Worm (Caenorhabditis elegans) whole organism, L4 larva: ENCODE measurements around the gene tbb-6.

ENCODE experiments used
- D1046.2 ChIP-seq: fragments of 200-800 bp; sonication (Bioruptor generic); IDR thresholded peaks from 2 replicates; pipeline ENCODE4 v1.3.6; 2022; ENCODE audit warnings: missing genetic modification characterization, missing compliant biosample characterization
- F10B5.3 ChIP-seq: sonication (generic microtip); optimal IDR thresholded peaks from 2 replicates; lab custom pipeline; 2016; ENCODE audit warnings: mild to moderate bottlenecking, missing genetic modification characterization, missing compliant biosample characterization
- F44E2.7 ChIP-seq: fragments of 200-800 bp; sonication (Bioruptor generic); IDR thresholded peaks from 2 replicates; pipeline ENCODE4 v2.1.2; 2022; ENCODE audit warnings: missing genetic modification characterization, missing compliant biosample characterization
- T26A8.4 ChIP-seq: fragments of 200-800 bp; sonication (Bioruptor generic); IDR thresholded peaks from 2 replicates; pipeline ENCODE4 v1.3.6; 2022; ENCODE audit warnings: missing genetic modification characterization, missing compliant biosample characterization
- Y105C5A.15 ChIP-seq: fragments of 200-800 bp; sonication (Bioruptor generic); IDR thresholded peaks from 2 replicates; pipeline ENCODE4 v1.3.6; 2022; ENCODE audit warnings: missing genetic modification characterization, missing compliant biosample characterization
- Y5F2A.4 ChIP-seq: fragments of 200-800 bp; sonication (Bioruptor generic); optimal IDR thresholded peaks from 2 replicates; lab custom pipeline; 2018; ENCODE audit warnings: mild to moderate bottlenecking, missing genetic modification characterization, missing compliant biosample characterization
- ZK337.2 ChIP-seq: fragments of 200-800 bp; sonication (Bioruptor generic); IDR thresholded peaks from 2 replicates; pipeline ENCODE4 v1.3.6; 2022; ENCODE audit warnings: missing genetic modification reagents, missing genetic modification characterization, missing compliant biosample characterization
- ama-1 ChIP-seq: fragments of 150-350 bp; optimal IDR thresholded peaks from 2 replicates; lab custom pipeline; 2014; ENCODE audit warnings: inconsistent platforms, mixed read lengths
- ceh-32 ChIP-seq: sonication (generic microtip); optimal IDR thresholded peaks from 2 replicates; lab custom pipeline; 2016; ENCODE audit warnings: mild to moderate bottlenecking, missing genetic modification characterization, missing compliant biosample characterization; ENCODE audit not compliant: poor library complexity
- ceh-44 ChIP-seq: fragments of 200-800 bp; sonication (Bioruptor generic); IDR thresholded peaks from 2 replicates; pipeline ENCODE4 v1.3.6; 2022; ENCODE audit warnings: missing genetic modification reagents, missing genetic modification characterization, missing compliant biosample characterization
- ceh-62 ChIP-seq: sonication (generic microtip); optimal IDR thresholded peaks from 2 replicates; lab custom pipeline; 2017; ENCODE audit warnings: missing biosample characterization, missing genetic modification characterization
- cey-2 ChIP-seq: sonication (generic microtip); optimal IDR thresholded peaks from 3 replicates; lab custom pipeline; 2017; ENCODE audit warnings: missing genetic modification characterization, mild to moderate bottlenecking, missing compliant biosample characterization, antibody characterized with exemption, borderline replicate concordance; ENCODE audit not compliant: insufficient read depth
- ctbp-1 ChIP-seq: fragments of 200-800 bp; sonication (Bioruptor generic); IDR thresholded peaks from 2 replicates; pipeline ENCODE4 v1.3.6; 2022; ENCODE audit warnings: missing genetic modification reagents, missing genetic modification characterization, missing compliant biosample characterization
- daf-12 ChIP-seq: fragments of 150-350 bp; optimal IDR thresholded peaks from 2 replicates; lab custom pipeline; 2014; ENCODE audit warnings: missing biosample characterization, missing genetic modification reagents, missing genetic modification characterization
- duxl-1 ChIP-seq: sonication (generic microtip); optimal IDR thresholded peaks from 2 replicates; lab custom pipeline; 2016; ENCODE audit warnings: mild to moderate bottlenecking, missing genetic modification characterization, moderate library complexity, missing compliant biosample characterization; ENCODE audit not compliant: poor library complexity
- dve-1 ChIP-seq: sonication (generic microtip); optimal IDR thresholded peaks from 2 replicates; lab custom pipeline; 2017; ENCODE audit warnings: antibody characterized with exemption, mild to moderate bottlenecking, missing genetic modification characterization, missing compliant biosample characterization; ENCODE audit not compliant: insufficient read depth
- fkh-10 ChIP-seq: fragments of 150-350 bp; optimal IDR thresholded peaks from 2 replicates; lab custom pipeline; 2014; ENCODE audit warnings: missing biosample characterization, missing genetic modification reagents, missing genetic modification characterization
- fos-1 ChIP-seq: fragments of 150-350 bp; optimal IDR thresholded peaks from 2 replicates; lab custom pipeline; 2014; ENCODE audit warnings: missing biosample characterization, missing genetic modification characterization
- gei-8 ChIP-seq: fragments of 200-800 bp; sonication (Bioruptor generic); optimal IDR thresholded peaks from 2 replicates; lab custom pipeline; 2018; ENCODE audit warnings: mild to moderate bottlenecking, missing genetic modification characterization, missing compliant biosample characterization
- hif-1 ChIP-seq, 2 experiments: sonication (generic microtip); optimal IDR thresholded peaks; 2 replicates each; lab custom pipeline; 2016 to 2017; ENCODE audit warnings: missing compliant biosample characterization in 2 of 2, missing genetic modification characterization in 2 of 2, missing genetic modification reagents in 2 of 2, missing genotype in 2 of 2, mild to moderate bottlenecking in 1 of 2
- hlh-30 ChIP-seq: sonication (generic microtip); optimal IDR thresholded peaks from 2 replicates; lab custom pipeline; 2017; ENCODE audit warnings: antibody characterized with exemption, mild to moderate bottlenecking, missing genetic modification characterization, missing compliant biosample characterization; ENCODE audit not compliant: insufficient read depth
- hmg-1.1 ChIP-seq: fragments of 200-800 bp; sonication (Bioruptor generic); IDR thresholded peaks from 2 replicates; pipeline ENCODE4 v1.3.6; 2022; ENCODE audit warnings: missing genetic modification reagents, missing genetic modification characterization, missing compliant biosample characterization
- lim-7 ChIP-seq: fragments of 200-800 bp; sonication (Bioruptor generic); IDR thresholded peaks from 2 replicates; pipeline ENCODE4 v1.3.6; 2022; ENCODE audit warnings: missing genetic modification characterization, missing compliant biosample characterization
- lin-13 ChIP-seq: fragments of 150-350 bp; optimal IDR thresholded peaks from 2 replicates; lab custom pipeline; 2014; ENCODE audit warnings: missing biosample characterization, missing genetic modification reagents, missing genetic modification characterization
- madf-5 ChIP-seq, 2 experiments: fragments of 200-800 bp; sonication (Bioruptor generic); IDR thresholded peaks; 2 replicates each; pipeline ENCODE4 v1.3.6; 2022; ENCODE audit warnings: missing compliant biosample characterization in 2 of 2, missing genetic modification characterization in 2 of 2
- nhr-10 ChIP-seq: fragments of 150-350 bp; optimal IDR thresholded peaks from 2 replicates; lab custom pipeline; 2014; ENCODE audit warnings: missing biosample characterization, missing genetic modification characterization
- nhr-102 ChIP-seq: sonication (generic microtip); optimal IDR thresholded peaks from 2 replicates; lab custom pipeline; 2016; ENCODE audit warnings: mild to moderate bottlenecking, missing genetic modification characterization, moderate library complexity, missing compliant biosample characterization
- nhr-237 ChIP-seq: sonication (generic microtip); optimal IDR thresholded peaks from 2 replicates; lab custom pipeline; 2017; ENCODE audit warnings: missing biosample characterization, missing genetic modification characterization
- rbr-2 ChIP-seq: sonication (generic microtip); optimal IDR thresholded peaks from 2 replicates; lab custom pipeline; 2016; ENCODE audit warnings: missing genotype, missing genetic modification characterization, missing compliant biosample characterization
- set-16 ChIP-seq: fragments of 200-800 bp; sonication (Bioruptor generic); IDR thresholded peaks from 2 replicates; pipeline ENCODE4 v1.3.6; 2022; ENCODE audit warnings: missing genetic modification reagents, missing genetic modification characterization, missing compliant biosample characterization
- skn-1 ChIP-seq: fragments of 150-350 bp; optimal IDR thresholded peaks from 2 replicates; lab custom pipeline; 2014; ENCODE audit warnings: missing biosample characterization, missing genetic modification characterization
- tra-1 ChIP-seq: fragments of 200-800 bp; sonication (Bioruptor generic); IDR thresholded peaks from 2 replicates; pipeline ENCODE4 v1.3.6; 2022; ENCODE audit warnings: missing genetic modification reagents, missing genetic modification characterization, missing compliant biosample characterization
- unc-62 ChIP-seq, 3 experiments: fragments of 150-350 bp in 1 of 3; sonication (generic microtip); optimal IDR thresholded peaks in 2 of 3; peaks in 1 of 3; 1 replicate in 1 of 3; 2 replicates in 2 of 3; lab custom pipeline; 2014 to 2017; ENCODE audit warnings: missing biosample characterization in 3 of 3, missing genetic modification characterization in 3 of 3, missing genetic modification reagents in 3 of 3, missing genotype in 1 of 3
- vab-7 ChIP-seq: fragments of 200-800 bp; sonication (Bioruptor generic); IDR thresholded peaks from 2 replicates; pipeline ENCODE4 v1.3.6; 2022; ENCODE audit warnings: missing genetic modification reagents, missing genetic modification characterization, missing compliant biosample characterization
- zfp-2 ChIP-seq: sonication (generic microtip); optimal IDR thresholded peaks from 2 replicates; lab custom pipeline; 2016; ENCODE audit warnings: mild to moderate bottlenecking, missing genetic modification characterization, missing compliant biosample characterization

The tbb-6 gene

DNA sequence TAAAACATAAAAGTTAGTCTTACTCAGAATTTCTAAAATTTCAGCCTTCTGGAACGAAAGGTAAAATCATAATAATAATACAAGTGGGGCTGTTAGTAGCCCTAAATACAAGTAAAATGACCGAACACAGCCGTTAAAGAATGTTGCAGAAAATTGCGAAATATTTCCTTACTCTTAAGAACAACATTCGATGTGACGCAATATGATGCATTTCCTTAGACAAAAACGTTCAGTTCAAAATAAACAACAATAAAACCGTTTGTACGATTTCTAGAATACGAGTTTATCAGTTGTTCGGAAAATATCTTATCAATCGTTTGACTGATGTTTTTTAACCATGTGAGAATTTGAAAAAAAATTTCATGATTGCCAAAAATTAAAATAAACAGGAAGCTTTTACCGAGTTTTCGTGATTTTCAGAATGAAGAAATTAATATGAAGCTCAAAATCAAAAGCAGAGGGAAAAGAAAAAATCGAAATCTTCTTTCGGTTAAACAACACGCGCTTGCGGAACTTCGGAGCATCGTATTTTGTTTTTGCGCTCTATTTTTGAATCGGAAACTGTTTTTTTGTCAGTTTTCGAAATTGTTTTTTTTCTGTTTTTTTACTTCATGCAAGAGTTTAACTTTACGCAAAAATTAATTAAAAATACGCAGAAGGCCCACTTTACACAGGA lies 15.4 kb upstream of the tbb-6 start (continued):
- TF ChIP-seq ceh-32 (tag; lab: Kevin White, UChicago) (no peak), ceh-62 (tag; lab: Kevin White, UChicago) (no peak), vab-7 (GFP tag; lab: Robert Waterston, UW) (no peak), nhr-102 (tag; lab: Kevin White, UChicago) (no peak), ceh-44 (GFP tag; lab: Robert Waterston, UW) (no peak), set-16 (GFP tag; lab: Robert Waterston, UW) (no peak), hmg-1.1 (no peak), lim-7 (GFP tag; lab: Robert Waterston, UW) (no peak), T26A8.4 (GFP tag; lab: Robert Waterston, UW) (no peak), F10B5.3 (no peak), daf-12 (tag; lab: Kevin White, UChicago) (no peak), ZK337.2 (GFP tag; lab: Robert Waterston, UW) (no peak), fkh-10 (GFP tag; lab: Kevin White, UChicago) (no peak), fos-1 (tag; lab: Kevin White, UChicago) (no peak), ctbp-1 (GFP tag; lab: Robert Waterston, UW) (no peak), cey-2 (tag; lab: Kevin White, UChicago) (no peak), ama-1 (lab: Kevin White, UChicago) (no peak), dve-1 (tag; lab: Kevin White, UChicago) (no peak)

ce11 chrV:12251041-12251440 lies 10.3 kb upstream of the tbb-6 start, which contains the start of gene T04H1.5:
T04H1.5 (plus strand) TSS chrV:12251341.
- TF ChIP-seq nhr-237 (tag; lab: Kevin White, UChicago): no peak
- no peak for TF ChIP-seq zfp-2
- TF ChIP-seq Y105C5A.15 (GFP tag; lab: Robert Waterston, UW): no peak
- TF ChIP-seq ceh-32 (tag; lab: Kevin White, UChicago): no peak
- no peak for TF ChIP-seq hif-1 (tag; optimal IDR thresholded peaks at IDR 0.05; lab: Kevin White, UChicago)
- TF ChIP-seq tra-1 (GFP tag; lab: Robert Waterston, UW): no peak
- no peak for TF ChIP-seq D1046.2 (GFP tag; lab: Robert Waterston, UW)
- TF ChIP-seq hlh-30 (tag; lab: Kevin White, UChicago): no peak
- no peak for TF ChIP-seq gei-8

DNA sequence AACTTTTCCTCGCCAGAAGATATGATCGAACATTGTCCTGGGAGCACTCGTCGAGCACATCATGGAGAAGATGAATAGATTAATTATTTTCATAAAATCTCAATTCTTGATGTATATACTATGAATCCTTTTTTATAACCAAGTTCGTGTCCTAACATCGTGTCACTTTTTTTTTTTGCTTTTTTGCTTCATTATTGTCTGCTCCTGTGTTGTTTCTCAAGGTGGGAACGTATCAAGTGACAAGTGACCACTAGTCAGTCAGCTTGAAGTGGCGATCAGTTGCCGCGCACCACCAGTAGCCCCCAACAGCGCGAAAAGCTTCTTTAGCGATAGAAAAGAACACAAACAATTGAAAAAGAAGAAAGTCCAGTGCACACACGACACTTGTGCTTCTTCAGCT lies 9.1 kb upstream of the tbb-6 start, which contains the start of gene lrx-1:
Gene lrx-1 (plus strand): TSS at position 301 of the 400 bp plus-strand sequence.
- no peak for TF ChIP-seq duxl-1 (tag; lab: Kevin White, UChicago)
- TF ChIP-seq, all 104 proteins: peak for 0

DNA sequence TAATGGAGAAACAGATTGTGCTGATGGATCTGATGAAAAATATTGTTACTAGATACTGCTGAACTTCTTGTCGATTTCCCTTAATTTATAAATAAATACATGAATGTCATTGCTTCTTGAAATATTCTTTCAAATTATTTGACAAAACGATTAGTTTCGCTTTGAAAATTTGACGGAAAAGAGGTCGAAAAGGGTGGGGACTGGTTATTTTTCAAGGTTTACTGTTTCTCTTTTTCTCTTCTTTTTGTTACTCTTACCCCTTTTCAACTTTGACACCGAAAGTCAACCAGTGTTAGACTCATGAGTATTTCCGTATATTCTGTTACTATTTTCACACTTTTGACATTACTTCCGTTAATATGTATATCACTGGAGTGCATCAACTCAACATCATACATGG lies 6.0 kb upstream of the tbb-6 start, which contains the start of gene T04H1.12:
Gene T04H1.12 (plus strand): TSS at position 301 of the 400 bp plus-strand sequence.
- TF ChIP-seq madf-5 (GFP tag; IDR thresholded peaks at IDR 0.05; lab: Robert Waterston, UW) (no peak), unc-62 (GFP tag; optimal IDR thresholded peaks at IDR 0.05 in 1 of 2; lab: Kevin White, UChicago) (peak in 1 of 2 experiments; percentile 23), unc-62 (tag; optimal IDR thresholded peaks at IDR 0.05; lab: Kevin White, UChicago) (no peak), ctbp-1 (GFP tag; lab: Robert Waterston, UW) (no peak), nhr-10 (tag; lab: Kevin White, UChicago) (no peak), F44E2.7 (GFP tag; lab: Robert Waterston, UW) (no peak), rbr-2 (tag; lab: Kevin White, UChicago) (no peak), skn-1 (no peak), lin-13 (GFP tag; lab: Kevin White, UChicago) (no peak), Y5F2A.4 (no peak)
